Fruit fly (Drosophila melanogaster): ENCODE data around the gene Zw10.

- no peak for TF ChIP-seq Gug (GFP tag; IDR thresholded peaks at IDR 0.05)
- TF ChIP-seq esn (GFP tag; optimal IDR thresholded peaks at IDR 0.05) = no peak
- no peak for TF ChIP-seq Ets96B (tag; optimal IDR thresholded peaks at IDR 0.05)
- no peak for TF ChIP-seq topi (GFP tag; optimal IDR thresholded peaks at IDR 0.05)
- TF ChIP-seq eg (GFP tag; IDR thresholded peaks at IDR 0.05) = no peak
- TF ChIP-seq CG11294 (GFP tag; IDR thresholded peaks at IDR 0.05) = no peak
- TF ChIP-seq pdm3 (GFP tag; optimal IDR thresholded peaks at IDR 0.05) = no peak
- TF ChIP-seq fd59A (GFP tag; optimal IDR thresholded peaks at IDR 0.05) = no peak
- no peak for TF ChIP-seq OdsH (GFP tag; optimal IDR thresholded peaks at IDR 0.05)
- no peak for TF ChIP-seq CG4318 (GFP tag; optimal IDR thresholded peaks at IDR 0.05)
- TF ChIP-seq Met (GFP tag; optimal IDR thresholded peaks at IDR 0.05) = no peak
- TF ChIP-seq vri (GFP tag; optimal IDR thresholded peaks at IDR 0.05) = no peak
Observed at dm6 chrX:2638646-2639045, 34.6 kb downstream of the Zw10 start.

Measured in whole organism, prepupa.